Fruit fly (Drosophila melanogaster): ENCODE measurements around the gene alph.
A peak's percentile ranks its signal among the peaks of the same experiment; 100 is the strongest.

The alph gene

DNA sequence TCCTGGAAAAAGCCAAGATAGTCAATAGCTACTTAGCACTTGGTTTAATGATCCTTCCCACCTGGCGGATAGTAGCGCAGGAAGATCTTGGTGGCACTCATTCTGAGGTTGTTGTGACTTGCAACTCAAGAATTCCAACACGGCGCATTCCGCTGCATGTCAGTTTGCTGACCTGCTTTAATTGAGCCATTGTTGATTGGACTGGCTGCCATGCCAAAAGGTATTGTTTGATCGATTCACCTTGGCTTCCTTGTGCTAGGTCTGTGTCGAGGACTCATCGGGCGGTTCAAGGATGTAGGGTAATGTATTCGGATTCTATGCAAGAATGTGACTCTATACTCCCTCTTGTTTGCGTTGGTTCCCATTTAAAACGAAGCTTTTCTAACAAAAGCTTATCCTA lies 9.1 kb downstream of the alph start, which contains the start of gene CG7568:
Gene CG7568, minus strand, starts transcription at position 101 of the 400 bp plus-strand sequence.
- TF ChIP-seq CoRest (tag; optimal IDR thresholded peaks at IDR 0.05) = no peak
- no peak for TF ChIP-seq trem (tag; optimal IDR thresholded peaks at IDR 0.05)
- no peak for TF ChIP-seq CG11560 (tag; IDR thresholded peaks at IDR 0.05)

DNA sequence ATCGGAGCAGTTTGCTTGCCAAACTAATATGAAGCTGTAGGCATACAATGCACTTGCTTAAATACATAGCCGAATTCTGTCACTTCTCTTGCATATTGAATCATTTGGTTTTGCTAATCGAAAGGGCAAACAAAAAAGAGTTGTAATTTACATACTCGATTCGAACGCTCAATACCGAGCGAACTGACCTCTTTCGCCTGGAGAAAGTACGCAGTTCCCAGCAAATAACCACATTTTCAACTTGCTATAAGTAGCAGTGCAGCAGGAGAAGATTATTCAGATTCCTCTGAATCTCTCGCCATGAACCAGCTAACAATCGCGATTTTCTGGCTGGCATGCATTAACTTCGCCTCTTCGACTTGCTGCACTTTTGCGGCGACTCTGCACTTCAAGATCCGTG lies 16.5 kb downstream of the alph start, which contains the start of gene Diedel2:
Gene Diedel2, plus strand, starts transcription at position 301 of the 400 bp plus-strand sequence.
- TF ChIP-seq dimm (GFP tag; IDR thresholded peaks at IDR 0.05) (no peak), Dref (GFP tag; IDR thresholded peaks at IDR 0.05) (no peak), sens (GFP tag) (no peak), tna (GFP tag; IDR thresholded peaks at IDR 0.05; ENCODE audit: partially characterized antibody) (no peak), HLH4C (GFP tag; IDR thresholded peaks at IDR 0.05; ENCODE audit: partially characterized antibody) (no peak)

DNA sequence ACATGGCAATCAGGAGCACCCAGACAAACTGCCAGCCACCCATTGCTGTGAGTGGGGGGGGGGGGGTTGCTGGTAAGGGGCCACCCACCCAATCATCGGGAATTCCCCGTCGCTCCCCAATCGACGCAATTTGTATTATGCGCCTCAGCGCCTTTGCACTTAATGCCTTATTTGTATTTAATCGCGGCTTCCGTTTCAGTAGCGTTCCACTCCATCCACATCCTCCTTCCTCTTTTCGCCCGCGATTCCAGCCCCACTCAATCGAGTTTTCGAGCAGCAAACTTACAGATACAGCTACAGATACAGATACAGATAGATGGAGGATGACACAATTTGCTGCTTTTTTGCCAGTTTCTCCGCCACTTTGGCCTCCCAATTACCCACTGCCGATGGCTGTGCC lies 19.3 kb downstream of the alph start:
- TF ChIP-seq C15 (GFP tag; IDR thresholded peaks at IDR 0.05) = no peak
- TF ChIP-seq crol (GFP tag; IDR thresholded peaks at IDR 0.05) = peak; percentile 40; the same call in 1 of the 2 replicates
- TF ChIP-seq CG3838 (GFP tag; optimal IDR thresholded peaks at IDR 0.05) = no peak
- no peak for TF ChIP-seq nmo (GFP tag; optimal IDR thresholded peaks at IDR 0.05)
- TF ChIP-seq Optix (GFP tag; IDR thresholded peaks at IDR 0.05) = no peak
- TF ChIP-seq sd (tag; optimal IDR thresholded peaks at IDR 0.05) = no peak
- peak; percentile 64 for TF ChIP-seq abd-A (tag; optimal IDR thresholded peaks at IDR 0.05)
- TF ChIP-seq toy (GFP tag; IDR thresholded peaks at IDR 0.05) = 0 out of 2 replicates have a peak, but pooled peaks have one; percentile 7
- TF ChIP-seq Lhr (GFP tag; optimal IDR thresholded peaks at IDR 0.05) = no peak
- peak; percentile 56 for TF ChIP-seq Hr39 (optimal IDR thresholded peaks at IDR 0.05)
- TF ChIP-seq aop (GFP tag; IDR thresholded peaks at IDR 0.05) = no peak

DNA sequence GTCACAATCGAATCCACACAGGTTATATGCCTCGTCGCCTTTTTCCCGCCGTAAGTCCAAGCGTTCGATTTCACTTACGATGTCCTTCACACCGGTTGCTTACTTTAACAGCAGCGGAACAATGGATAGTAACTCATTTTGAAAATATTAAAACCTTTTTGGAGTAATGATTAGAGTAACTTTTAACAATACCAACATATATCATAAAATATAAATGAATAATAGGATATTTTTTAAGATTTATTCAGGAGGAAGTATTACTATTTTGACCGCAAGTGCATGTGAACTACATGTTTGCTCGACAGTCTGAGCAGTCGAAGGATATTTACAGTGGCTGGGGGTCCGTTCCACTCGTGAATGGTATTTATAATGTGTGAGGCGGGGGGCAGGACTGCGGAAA lies 25.6 kb downstream of the alph start:
- TF ChIP-seq pita (GFP tag; optimal IDR thresholded peaks at IDR 0.05) (no peak), Dfd (GFP tag; optimal IDR thresholded peaks at IDR 0.05) (no peak), CG30403 (GFP tag; optimal IDR thresholded peaks at IDR 0.05) (no peak), ham (GFP tag; IDR thresholded peaks at IDR 0.05) (no peak), Dref (GFP tag; IDR thresholded peaks at IDR 0.05) (no peak), ci (GFP tag; IDR thresholded peaks at IDR 0.05) (0 out of 3 replicates have a peak, but pooled peaks have one; percentile 21), unpg (GFP tag; optimal IDR thresholded peaks at IDR 0.05) (peak; percentile 4), CG11456 (GFP tag; IDR thresholded peaks at IDR 0.05) (no peak), prd (optimal IDR thresholded peaks at IDR 0.05) (no peak), prd (GFP tag; IDR thresholded peaks at IDR 0.05) (peak; percentile 40; the same call in 1 of the 3 replicates), Fer1 (GFP tag; optimal IDR thresholded peaks at IDR 0.05) (peak; percentile 20), caup (GFP tag; optimal IDR thresholded peaks at IDR 0.05; ENCODE audit: severe bottlenecking) (no peak), CG14014 (GFP tag; IDR thresholded peaks at IDR 0.05) (no peak), CG4707 (GFP tag; optimal IDR thresholded peaks at IDR 0.05) (no peak), da (GFP tag; optimal IDR thresholded peaks at IDR 0.05) (no peak), CG17359 (tag; optimal IDR thresholded peaks at IDR 0.05) (peak; percentile 10), HLH54F (GFP tag; optimal IDR thresholded peaks at IDR 0.05) (no peak), CG2120 (GFP tag; optimal IDR thresholded peaks at IDR 0.05) (no peak), MESR4 (GFP tag; optimal IDR thresholded peaks at IDR 0.05) (no peak), bsh (GFP tag; optimal IDR thresholded peaks at IDR 0.05) (no peak), B-H1 (GFP tag; IDR thresholded peaks at IDR 0.05) (no peak), abd-A (tag; optimal IDR thresholded peaks at IDR 0.05) (no peak), CG32772 (GFP tag; IDR thresholded peaks at IDR 0.05) (peak; percentile 45; the same call in 1 of the 2 replicates), Pdp1 (GFP tag; optimal IDR thresholded peaks at IDR 0.05) (no peak), CG34376 (GFP tag; optimal IDR thresholded peaks at IDR 0.05) (no peak), phol (tag; optimal IDR thresholded peaks at IDR 0.05) (no peak), CG11093 (GFP tag; IDR thresholded peaks at IDR 0.05) (no peak), CG34224 (GFP tag; IDR thresholded peaks at IDR 0.05; ENCODE audit: partially characterized antibody) (no peak), CG1024 (GFP tag; IDR thresholded peaks at IDR 0.05) (no peak), cato (GFP tag; optimal IDR thresholded peaks at IDR 0.05; ENCODE audit: borderline replicate concordance) (no peak)

Data from whole organism, embryonic.